Fruit fly (Drosophila melanogaster): Measurements from ENCODE around the gene CG15892.

The CG15892 gene

dm6 chrX:6263614-6264130, 30.5 kb downstream of the CG15892 start (continued):
- peak; percentile 84 for TF ChIP-seq Oli (tag; optimal IDR thresholded peaks at IDR 0.05)
- TF ChIP-seq Oaz (GFP tag; IDR thresholded peaks at IDR 0.05), result no peak
- peak; percentile 37 for TF ChIP-seq CG2875 (GFP tag; optimal IDR thresholded peaks at IDR 0.05)
- no peak for TF ChIP-seq CG8478 (optimal IDR thresholded peaks at IDR 0.05)
- TF ChIP-seq CG2116 (GFP tag; optimal IDR thresholded peaks at IDR 0.05), result peak; percentile 19
- no peak for TF ChIP-seq Stat92E (GFP tag; optimal IDR thresholded peaks at IDR 0.05)
- TF ChIP-seq jigr1 (GFP tag; IDR thresholded peaks at IDR 0.05), result 0 out of 3 replicates have a peak, but pooled peaks have one; percentile 20
- no peak for TF ChIP-seq chinmo (GFP tag; IDR thresholded peaks at IDR 0.05; ENCODE audit: partially characterized antibody)
- peak; percentile 91 for TF ChIP-seq CG3281 (GFP tag; optimal IDR thresholded peaks at IDR 0.05)
- TF ChIP-seq amos (GFP tag; IDR thresholded peaks at IDR 0.05; ENCODE audit: partially characterized antibody), result no peak
- no peak for TF ChIP-seq nerfin-2 (GFP tag; IDR thresholded peaks at IDR 0.05; ENCODE audit: partially characterized antibody)
- TF ChIP-seq gro (GFP tag; optimal IDR thresholded peaks at IDR 0.05), result peak; percentile 58
- TF ChIP-seq Med (GFP tag), result peak; percentile 94
- peak; percentile 35; the same call in 1 of the 3 replicates for TF ChIP-seq CG7357 (GFP tag; IDR thresholded peaks at IDR 0.05)
- peak; percentile 81 for TF ChIP-seq CG31441 (GFP tag; IDR thresholded peaks at IDR 0.05)
- peak; percentile 32 for TF ChIP-seq emc (GFP tag; optimal IDR thresholded peaks at IDR 0.05)
- TF ChIP-seq CG12219 (GFP tag; optimal IDR thresholded peaks at IDR 0.05), result peak; percentile 83
- TF ChIP-seq Doc2 (GFP tag; IDR thresholded peaks at IDR 0.05), result no peak
- TF ChIP-seq CG13424 (tag; optimal IDR thresholded peaks at IDR 0.05), result peak; percentile 78
- peak; percentile 49 for TF ChIP-seq jing (GFP tag; optimal IDR thresholded peaks at IDR 0.05)
- peak; percentile 82 for TF ChIP-seq caup (GFP tag; optimal IDR thresholded peaks at IDR 0.05; ENCODE audit: severe bottlenecking)
- peak; percentile 74 for TF ChIP-seq ems (GFP tag; optimal IDR thresholded peaks at IDR 0.05)
- TF ChIP-seq CG14014 (GFP tag; IDR thresholded peaks at IDR 0.05), result peak; percentile 62
- peak; percentile 39 for TF ChIP-seq gcm (GFP tag; optimal IDR thresholded peaks at IDR 0.05)
- peak; percentile 72 for TF ChIP-seq schlank (tag; optimal IDR thresholded peaks at IDR 0.05)
- TF ChIP-seq org-1 (GFP tag; optimal IDR thresholded peaks at IDR 0.05), result peak; percentile 79
- no peak for TF ChIP-seq chm (GFP tag; IDR thresholded peaks at IDR 0.05)
- peak; percentile 50 for TF ChIP-seq CG12155 (GFP tag; optimal IDR thresholded peaks at IDR 0.05)
- TF ChIP-seq pb (GFP tag; optimal IDR thresholded peaks at IDR 0.05), result peak; percentile 40
- peak; percentile 37; the same call in 1 of the 2 replicates for TF ChIP-seq ssp (GFP tag; IDR thresholded peaks at IDR 0.05)
- TF ChIP-seq CG11456 (GFP tag; IDR thresholded peaks at IDR 0.05), result peak; percentile 71; the same call in 1 of the 3 replicates
- TF ChIP-seq zfh1 (GFP tag; IDR thresholded peaks at IDR 0.05), result 0 out of 3 replicates have a peak, but pooled peaks have one; percentile 37
- peak; percentile 95 for TF ChIP-seq Ets65A (GFP tag)
- no peak for TF ChIP-seq zen2 (GFP tag; IDR thresholded peaks at IDR 0.05; ENCODE audit: partially characterized antibody)
- TF ChIP-seq dan (GFP tag; IDR thresholded peaks at IDR 0.05), result no peak
- TF ChIP-seq fu2 (GFP tag; optimal IDR thresholded peaks at IDR 0.05), result peak; percentile 32
- TF ChIP-seq gsb-n (tag; optimal IDR thresholded peaks at IDR 0.05), result no peak
- TF ChIP-seq bbx (GFP tag; IDR thresholded peaks at IDR 0.05; ENCODE audit: partially characterized antibody), result no peak
- peak; percentile 55 for TF ChIP-seq Max (GFP tag; optimal IDR thresholded peaks at IDR 0.05)
- peak; percentile 71 for TF ChIP-seq CG17829 (tag; optimal IDR thresholded peaks at IDR 0.05)
- peak; percentile 14 for TF ChIP-seq CTCF (GFP tag; optimal IDR thresholded peaks at IDR 0.05)
- peak; percentile 56 for TF ChIP-seq CG32767 (GFP tag; IDR thresholded peaks at IDR 0.05)
- peak; percentile 42; the same call in 1 of the 3 replicates for TF ChIP-seq croc (GFP tag; conservative IDR thresholded peaks at IDR 0.05)
- TF ChIP-seq CG14860 (GFP tag; IDR thresholded peaks at IDR 0.05; ENCODE audit: partially characterized antibody), result no peak
- TF ChIP-seq Dbx (GFP tag; IDR thresholded peaks at IDR 0.05), result peak; percentile 55
- TF ChIP-seq YL-1 (GFP tag; optimal IDR thresholded peaks at IDR 0.05), result peak; percentile 43
- TF ChIP-seq CG9609 (GFP tag; optimal IDR thresholded peaks at IDR 0.05), result peak; percentile 49
- TF ChIP-seq Hr78 (GFP tag; optimal IDR thresholded peaks at IDR 0.05), result peak in 1 of 2 experiments; percentile 64
- peak; percentile 13 for TF ChIP-seq Fer2 (tag; optimal IDR thresholded peaks at IDR 0.05)
- TF ChIP-seq CG8281 (tag; optimal IDR thresholded peaks at IDR 0.05), result peak; percentile 46
